Fruit fly (Drosophila melanogaster) whole organism, larva: ENCODE data around the gene CG42592.
A peak's percentile ranks its signal among the peaks of the same experiment; 100 is the strongest.

ENCODE experiments used
- noc ChIP-seq: fragments of 200-800 bp; sonication (Bioruptor generic); optimal IDR thresholded peaks from 3 replicates; lab custom pipeline; 2019; ENCODE audit warnings: missing biosample characterization, mild to moderate bottlenecking, missing genetic modification characterization, moderate library complexity

CG42592 gene

DNA sequence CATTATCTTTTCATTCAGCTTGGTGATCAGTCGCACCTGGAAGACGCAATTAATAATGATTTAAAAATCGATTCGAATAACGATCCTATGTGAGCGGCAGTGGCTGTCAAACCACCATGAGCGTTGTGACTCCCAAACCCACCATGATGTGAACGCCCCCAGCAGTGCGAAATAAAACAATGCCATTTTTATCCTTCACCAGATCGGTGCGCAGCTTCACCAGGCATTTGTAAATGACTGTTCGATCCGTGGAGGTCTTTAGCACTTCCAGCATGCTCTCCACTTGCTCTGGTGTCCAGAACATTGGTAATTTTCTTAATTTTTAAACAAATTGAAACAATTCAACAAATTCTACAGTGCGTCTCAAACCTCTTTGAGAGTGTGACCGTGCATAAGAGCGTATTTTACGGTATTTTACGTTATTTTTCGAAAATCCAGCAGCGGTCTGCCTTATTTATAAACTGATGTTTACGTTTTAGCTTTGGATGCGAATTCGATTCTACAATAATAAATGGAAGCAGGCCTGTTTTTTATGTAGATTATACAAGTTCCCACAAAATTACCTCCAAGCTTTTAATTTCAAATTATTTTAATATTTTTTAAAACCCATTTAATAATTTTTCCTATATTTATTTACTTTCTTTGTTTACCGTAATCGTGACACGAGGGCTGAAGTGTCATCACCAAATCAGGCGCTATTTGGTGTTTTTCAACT, 37.0 kb downstream of the CG42592 start, which contains the start of the genes Rnb and Drice:
Gene Rnb (minus strand): TSS at position 389 of the 715 bp plus-strand sequence.
Gene Drice (plus strand): TSS at position 693 of the 715 bp plus-strand sequence.
- TF ChIP-seq noc (tag; lab: Kevin White, UChicago), result peak; percentile 45

DNA sequence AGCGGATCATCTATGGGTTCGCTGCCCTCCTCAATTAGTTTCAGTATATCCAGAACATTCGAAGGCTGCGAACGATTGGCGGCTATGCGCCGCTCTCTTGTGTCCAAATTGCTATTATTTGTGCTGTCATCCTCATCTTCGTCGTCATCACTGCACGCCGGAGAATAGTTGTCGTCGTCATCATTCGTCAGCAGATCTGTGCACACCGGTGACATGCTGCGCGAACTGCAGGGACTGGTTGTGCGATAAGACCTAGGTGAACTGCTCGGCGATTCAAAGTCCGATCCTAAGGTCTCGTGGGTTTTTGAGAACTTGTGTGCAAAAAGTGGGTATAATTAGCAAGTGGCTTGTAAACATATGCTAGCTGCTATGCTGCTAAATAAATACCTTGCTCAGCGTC, 38.9 kb downstream of the CG42592 start:
- no peak for TF ChIP-seq noc (tag; lab: Kevin White, UChicago)

DNA sequence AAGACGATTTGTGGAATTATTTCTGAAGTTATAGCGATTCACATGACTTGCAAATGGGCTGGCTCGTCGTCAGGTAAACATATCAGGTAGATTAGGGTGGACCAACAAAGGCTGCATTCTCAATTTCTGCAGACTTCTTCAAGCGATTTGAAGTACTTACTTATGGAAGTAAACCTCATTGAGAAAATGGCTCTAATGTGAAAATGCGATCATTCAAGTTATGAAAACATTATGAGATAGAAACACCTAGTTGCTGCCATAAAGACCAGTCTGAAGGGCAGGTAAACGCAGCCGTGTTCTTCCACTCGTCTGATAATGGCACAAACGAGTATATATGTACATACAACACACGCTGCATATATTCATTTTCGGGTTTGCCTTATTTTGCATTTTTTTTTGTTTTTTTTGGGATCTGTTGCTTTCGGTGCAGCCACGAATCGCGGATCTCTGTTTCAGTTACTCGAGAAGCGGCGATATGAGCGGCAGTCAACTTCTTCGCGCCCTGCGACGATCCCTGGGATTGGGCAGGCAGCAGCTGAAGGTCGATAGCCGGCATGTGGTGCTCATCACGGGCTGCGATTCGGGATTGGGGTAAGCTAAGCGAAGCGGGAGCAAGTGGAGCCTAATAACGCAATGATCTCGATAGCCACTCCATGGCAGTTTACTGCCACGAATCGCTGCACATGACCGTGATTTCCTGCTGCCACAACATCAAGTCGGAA, 41.8 kb downstream of the CG42592 start, which contains the start of gene sro:
Gene sro (plus strand): TSS at position 437 of the 722 bp plus-strand sequence.
- no peak for TF ChIP-seq noc (tag; lab: Kevin White, UChicago)

DNA sequence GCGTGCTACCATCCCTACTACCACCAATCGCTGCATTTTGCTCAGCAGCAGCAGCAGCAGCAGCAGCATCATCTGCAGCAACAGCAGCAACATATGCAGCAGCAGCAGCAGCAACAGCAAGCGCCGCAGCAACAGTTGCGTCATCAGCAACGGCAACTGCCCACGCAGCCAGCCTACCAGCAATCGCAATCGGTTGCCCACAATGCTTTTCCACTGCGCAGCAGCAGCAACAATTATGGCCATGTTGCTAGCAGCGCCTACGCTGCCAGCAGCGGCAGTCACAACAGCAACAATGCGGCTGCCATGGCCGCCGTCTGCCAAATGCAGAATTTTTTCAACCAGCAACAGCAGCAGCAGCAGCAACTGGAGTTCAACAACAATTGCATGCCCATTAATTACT, 45.9 kb downstream of the CG42592 start:
- no peak for TF ChIP-seq noc (tag; lab: Kevin White, UChicago)

DNA sequence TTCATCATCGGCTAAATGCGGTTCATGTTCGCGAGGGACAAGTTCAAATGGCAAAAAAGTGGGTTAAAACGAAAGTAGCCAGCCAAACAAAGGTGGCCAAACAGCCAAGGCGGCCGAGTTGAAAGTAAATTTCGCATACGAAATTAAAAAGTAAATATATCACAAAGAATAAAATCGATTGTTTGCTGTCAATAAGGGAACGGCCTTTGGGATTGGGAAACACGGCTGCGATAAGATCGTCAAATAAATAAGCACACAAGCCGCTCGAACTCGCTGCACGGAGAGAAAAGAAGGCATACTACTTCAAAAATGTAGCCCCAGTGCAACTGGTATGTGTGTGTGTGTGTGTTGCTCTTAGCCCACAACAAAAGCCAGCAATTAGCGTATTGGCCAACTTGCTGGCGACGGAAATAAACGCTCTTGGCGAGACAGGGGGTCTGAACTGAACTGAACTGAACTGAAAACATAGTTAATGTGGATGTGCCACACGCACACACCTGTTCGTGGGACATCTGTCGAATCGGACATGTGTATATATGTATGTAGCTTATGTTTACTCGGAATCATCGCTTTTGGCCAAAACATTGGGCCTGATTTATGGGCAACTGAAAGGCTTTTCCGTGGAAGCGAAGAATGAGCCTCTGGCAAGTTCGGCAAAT, 48.1 kb downstream of the CG42592 start:
- no peak for TF ChIP-seq noc (tag; lab: Kevin White, UChicago)

DNA sequence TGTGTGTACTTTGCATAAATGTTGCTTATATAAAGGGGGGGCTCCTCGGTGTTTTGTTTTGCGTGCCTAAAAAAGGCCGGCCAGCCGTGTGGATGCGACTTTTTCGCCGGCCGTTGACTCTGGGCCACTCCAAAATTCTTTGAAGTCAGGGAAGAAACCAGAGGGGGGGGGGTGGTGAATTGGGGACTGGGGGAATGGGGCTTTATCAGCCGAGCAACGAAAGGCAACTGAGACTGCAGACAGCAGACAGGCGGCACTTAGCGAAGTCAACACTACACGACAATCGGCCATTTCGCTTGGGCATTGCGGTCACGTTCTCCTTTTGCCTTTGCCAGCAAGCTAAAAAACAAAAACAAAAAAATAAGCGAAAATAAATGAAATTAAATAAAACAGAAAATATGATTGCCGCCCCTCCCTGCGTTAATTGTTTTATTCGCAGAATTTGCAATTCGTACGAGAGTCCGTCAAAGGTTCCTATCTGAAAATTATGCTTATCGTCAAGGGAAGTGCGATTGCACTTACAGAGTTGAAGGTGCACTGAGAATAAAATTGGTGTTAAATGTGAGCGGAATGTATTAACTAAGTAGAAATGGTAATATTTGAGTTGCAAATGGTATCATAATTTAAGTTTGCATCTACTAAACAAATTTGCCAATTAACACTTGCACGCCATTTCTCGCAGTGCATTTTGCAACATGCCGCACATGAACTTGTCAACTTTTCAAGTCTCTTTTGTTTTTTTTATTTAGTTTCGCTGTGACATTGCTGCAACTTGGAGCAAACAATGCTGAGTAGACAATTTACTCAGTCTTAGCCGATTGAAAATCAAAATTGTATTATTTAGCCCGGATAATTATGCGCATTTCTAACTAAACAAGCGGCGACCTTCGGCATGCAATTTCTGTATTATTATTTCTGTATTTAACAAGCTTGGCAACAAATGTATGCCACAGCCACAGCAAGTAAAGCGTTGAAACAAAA, 49.8 kb downstream of the CG42592 start:
- no peak for TF ChIP-seq noc (tag; lab: Kevin White, UChicago)
